Worm (Caenorhabditis elegans) whole organism, L4/young adult: ENCODE measurements around the gene prx-6.

Experiments used
- W03F9.2 ChIP-seq: fragments of 150-350 bp; optimal IDR thresholded peaks from 2 replicates; lab custom pipeline; 2014; ENCODE audit warnings: missing biosample characterization, missing genetic modification characterization
- him-1 ChIP-seq: sonication (generic microtip); optimal IDR thresholded peaks from 2 replicates; lab custom pipeline; 2016; ENCODE audit warnings: missing genotype, missing genetic modification reagents, missing genetic modification characterization, missing compliant biosample characterization

DNA sequence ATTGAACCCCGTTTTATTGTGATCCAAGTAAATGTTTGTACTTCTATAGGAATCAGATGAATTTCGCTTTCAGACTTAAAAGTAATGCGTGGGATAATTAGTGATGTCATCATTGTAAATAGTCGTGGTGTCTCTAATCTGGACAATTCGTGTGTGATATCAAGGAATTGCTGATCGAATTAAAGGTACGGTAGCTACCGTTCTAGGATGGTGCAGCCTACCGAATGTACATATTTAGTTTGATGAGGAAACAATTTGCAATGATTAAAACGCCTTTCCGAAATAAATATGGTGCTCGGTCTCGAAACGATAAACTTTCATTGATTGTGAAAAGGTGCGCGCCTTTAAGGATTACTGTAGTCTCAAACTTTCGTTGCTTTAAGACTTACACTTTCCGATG is 38.6 kb upstream of the prx-6 start:
- TF ChIP-seq him-1 (tag; lab: Kevin White, UChicago) (no peak), W03F9.2 (tag; lab: Kevin White, UChicago) (no peak)
